Worm (Caenorhabditis elegans) whole organism, L1 larva: Measurements from ENCODE around the gene T24D5.3.

Experiments
- dpl-1 ChIP-seq, 3 experiments: fragments of 150-350 bp in 2 of 3; sonication (generic microtip) in 1 of 3; optimal IDR thresholded peaks; 2 replicates each; lab custom pipeline; 2014 to 2017; ENCODE audit warnings: missing biosample characterization in 3 of 3, missing genetic modification characterization in 3 of 3, missing genetic modification reagents in 3 of 3
- lin-35 ChIP-seq, 2 experiments: fragments of 150-350 bp; optimal IDR thresholded peaks; 2 replicates each; lab custom pipeline; 2014; ENCODE audit warnings: missing biosample characterization in 2 of 2, missing genetic modification characterization in 2 of 2, missing genetic modification reagents in 2 of 2
- lir-3 ChIP-seq: sonication (generic microtip); optimal IDR thresholded peaks from 2 replicates; lab custom pipeline; 2016; ENCODE audit warnings: mild to moderate bottlenecking, missing genetic modification characterization, moderate library complexity, missing compliant biosample characterization; ENCODE audit not compliant: poor library complexity
- nhr-237 ChIP-seq: fragments of 150-350 bp; optimal IDR thresholded peaks from 2 replicates; lab custom pipeline; 2014; ENCODE audit warnings: missing biosample characterization, missing genetic modification characterization

DNA sequence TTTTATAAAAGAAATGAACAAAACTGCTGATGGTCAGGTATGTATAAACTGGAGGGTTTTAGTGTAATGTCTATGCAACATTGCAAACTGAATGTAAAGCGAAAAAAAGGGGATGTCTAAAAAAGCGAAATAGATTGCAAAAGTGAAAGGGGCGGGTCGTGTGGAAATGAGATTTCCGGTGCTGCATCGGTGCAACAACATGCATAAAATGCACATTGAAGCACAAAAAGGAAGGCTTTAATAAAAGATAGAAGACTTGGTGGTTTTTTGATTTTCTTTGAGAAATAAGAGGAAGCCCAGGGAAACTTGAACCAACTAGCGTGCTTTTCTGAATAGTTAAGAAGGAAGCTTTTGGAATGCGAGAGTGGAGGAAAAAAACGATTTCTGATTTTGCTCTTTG, 52.8 kb downstream of the T24D5.3 start:
- TF ChIP-seq lin-35 (GFP tag; optimal IDR thresholded peaks at IDR 0.05; lab: Kevin White, UChicago) (no peak), lir-3 (no peak), nhr-237 (tag; lab: Kevin White, UChicago) (no peak), dpl-1 (GFP tag; optimal IDR thresholded peaks at IDR 0.05; lab: Kevin White, UChicago) (no peak)
